Worm (Caenorhabditis elegans) whole organism, young adult: ENCODE results near the gene sri-72.

Source experiments
- F33H1.4 ChIP-seq: fragments of 200-800 bp; sonication (Bioruptor generic); IDR thresholded peaks from 2 replicates; pipeline ENCODE4 v1.3.6; 2022; ENCODE audit warnings: missing genetic modification reagents, missing genetic modification characterization, missing compliant biosample characterization
- ama-1 ChIP-seq, 3 experiments: fragments of 150-350 bp in 1 of 3; sonication (generic microtip) in 2 of 3; optimal IDR thresholded peaks; 2 replicates each; lab custom pipeline; 2014 to 2018; ENCODE audit warnings: missing biosample characterization in 2 of 3, missing genetic modification characterization in 2 of 3, missing genetic modification reagents in 2 of 3
- bed-1 ChIP-seq: fragments of 200-800 bp; sonication (Bioruptor generic); IDR thresholded peaks from 2 replicates; pipeline ENCODE4 v1.3.6; 2022; ENCODE audit warnings: missing genetic modification reagents, missing genetic modification characterization, missing compliant biosample characterization
- dpl-1 ChIP-seq: fragments of 150-350 bp; optimal IDR thresholded peaks from 2 replicates; lab custom pipeline; 2014; ENCODE audit warnings: missing biosample characterization, missing genetic modification reagents, missing genetic modification characterization
- egl-18 ChIP-seq: fragments of 200-800 bp; sonication (Bioruptor generic); IDR thresholded peaks from 2 replicates; pipeline ENCODE4 v1.3.6; 2022; ENCODE audit warnings: missing genetic modification reagents, missing genetic modification characterization, missing compliant biosample characterization
- egl-44 ChIP-seq: fragments of 200-800 bp; sonication (Bioruptor generic); IDR thresholded peaks from 2 replicates; pipeline ENCODE4 v1.3.6; 2022; ENCODE audit warnings: missing genetic modification reagents, missing genetic modification characterization, missing compliant biosample characterization
- hlh-12 ChIP-seq: sonication (generic microtip); optimal IDR thresholded peaks from 2 replicates; lab custom pipeline; 2016; ENCODE audit warnings: missing genetic modification characterization, missing compliant biosample characterization
- lag-1 ChIP-seq: fragments of 200-800 bp; sonication (Bioruptor generic); IDR thresholded peaks from 2 replicates; pipeline ENCODE4 v1.3.6; 2022; ENCODE audit warnings: missing genetic modification reagents, missing genetic modification characterization, missing compliant biosample characterization
- pha-4 ChIP-seq: fragments of 150-350 bp; sonication (generic microtip); optimal IDR thresholded peaks from 2 replicates; lab custom pipeline; 2014; ENCODE audit warnings: missing biosample characterization, missing genetic modification reagents, missing genetic modification characterization
- ztf-22 ChIP-seq: fragments of 200-800 bp; sonication (Bioruptor generic); optimal IDR thresholded peaks from 2 replicates; lab custom pipeline; 2018; ENCODE audit warnings: mild to moderate bottlenecking, missing genetic modification characterization, moderate library complexity, missing compliant biosample characterization
- ztf-26 ChIP-seq: sonication (generic microtip); optimal IDR thresholded peaks from 2 replicates; lab custom pipeline; 2017; ENCODE audit warnings: missing genetic modification characterization, missing compliant biosample characterization

DNA sequence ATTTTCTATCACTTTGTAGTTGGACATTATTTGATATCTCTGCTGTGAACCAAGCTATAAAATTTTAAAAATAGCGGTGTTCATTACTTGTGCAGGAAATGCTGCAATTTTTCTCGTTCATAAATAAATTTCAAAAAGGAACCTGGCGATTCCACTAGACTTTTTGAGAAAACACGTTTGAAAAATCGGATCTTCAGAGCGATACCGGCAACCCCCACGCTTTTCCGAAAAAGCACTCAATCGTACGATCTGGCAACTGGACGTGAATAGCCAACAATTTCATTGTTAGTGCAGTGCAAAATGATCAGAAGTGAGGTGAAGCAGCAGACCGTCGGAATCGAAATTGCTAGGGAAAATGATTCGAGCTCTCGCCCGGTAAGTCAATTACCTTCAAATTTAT lies 13.6 kb upstream of the sri-72 start, which contains the start of gene nstp-7:
- TF ChIP-seq pha-4 (tag; lab: Kevin White, UChicago), result no peak
- TF ChIP-seq ama-1 (optimal IDR thresholded peaks at IDR 0.05; lab: Kevin White, UChicago), result no peak
- TF ChIP-seq ama-1 (GFP tag; optimal IDR thresholded peaks at IDR 0.05; lab: Kevin White, UChicago), result no peak
- TF ChIP-seq ztf-26 (tag; lab: Kevin White, UChicago), result no peak
- no peak for TF ChIP-seq egl-18 (GFP tag; lab: Robert Waterston, UW)
- no peak for TF ChIP-seq bed-1 (GFP tag; lab: Robert Waterston, UW)
- no peak for TF ChIP-seq ztf-22
- TF ChIP-seq F33H1.4 (GFP tag; lab: Robert Waterston, UW), result no peak
- no peak for TF ChIP-seq dpl-1 (GFP tag; lab: Kevin White, UChicago)
- no peak for TF ChIP-seq hlh-12 (tag; lab: Kevin White, UChicago)
- no peak for TF ChIP-seq lag-1
- TF ChIP-seq egl-44 (GFP tag; lab: Robert Waterston, UW), result no peak
